Worm (Caenorhabditis elegans) whole organism, L1 larva: ENCODE results near the gene Y57G11B.6.
A peak's percentile ranks its signal among the peaks of the same experiment; 100 is the strongest.

Source experiments
- C04F5.9 ChIP-seq: sonication (generic microtip); optimal IDR thresholded peaks from 2 replicates; lab custom pipeline; 2016; ENCODE audit warnings: missing genetic modification characterization, missing compliant biosample characterization
- C16A3.4 ChIP-seq: fragments of 150-350 bp; optimal IDR thresholded peaks from 2 replicates; lab custom pipeline; 2014; ENCODE audit warnings: missing biosample characterization, missing genetic modification characterization
- F16B12.6 ChIP-seq: fragments of 150-350 bp; optimal IDR thresholded peaks from 2 replicates; lab custom pipeline; 2014; ENCODE audit warnings: missing biosample characterization, missing genetic modification characterization
- ama-1 ChIP-seq: fragments of 150-350 bp; optimal IDR thresholded peaks from 2 replicates; lab custom pipeline; 2014
- blmp-1 ChIP-seq: fragments of 150-350 bp; optimal IDR thresholded peaks from 2 replicates; lab custom pipeline; 2014; ENCODE audit warnings: missing biosample characterization, missing genetic modification characterization
- ceh-88 ChIP-seq: fragments of 200-800 bp; sonication (Bioruptor generic); IDR thresholded peaks from 2 replicates; pipeline ENCODE4 v1.3.6; 2022; ENCODE audit warnings: missing genetic modification characterization, missing compliant biosample characterization
- ceh-90 ChIP-seq: sonication (generic microtip); optimal IDR thresholded peaks from 2 replicates; lab custom pipeline; 2016; ENCODE audit warnings: missing genetic modification characterization, missing compliant biosample characterization
- dpl-1 ChIP-seq, 3 experiments: fragments of 150-350 bp in 2 of 3; sonication (generic microtip) in 1 of 3; optimal IDR thresholded peaks; 2 replicates each; lab custom pipeline; 2014 to 2017; ENCODE audit warnings: missing biosample characterization in 3 of 3, missing genetic modification characterization in 3 of 3, missing genetic modification reagents in 3 of 3
- egl-27 ChIP-seq, 2 experiments: fragments of 150-350 bp in 1 of 2; sonication (generic microtip); optimal IDR thresholded peaks; 3 replicates each; lab custom pipeline; 2017 to 2018; ENCODE audit warnings: missing biosample characterization in 2 of 2, missing genetic modification characterization in 2 of 2, missing genetic modification reagents in 2 of 2
- elt-2 ChIP-seq: sonication (generic microtip); optimal IDR thresholded peaks from 2 replicates; lab custom pipeline; 2016; ENCODE audit warnings: missing genetic modification characterization, mild to moderate bottlenecking, inconsistent platforms, missing compliant biosample characterization, missing genetic modification reagents
- ets-5 ChIP-seq: fragments of 200-800 bp; sonication (Bioruptor generic); IDR thresholded peaks from 2 replicates; pipeline ENCODE4 v1.3.6; 2022; ENCODE audit warnings: missing genetic modification characterization, missing compliant biosample characterization
- fkh-10 ChIP-seq: sonication (generic microtip); optimal IDR thresholded peaks from 2 replicates; lab custom pipeline; 2017; ENCODE audit warnings: missing biosample characterization, missing genetic modification reagents, missing genetic modification characterization
- fkh-8 ChIP-seq: sonication (generic microtip); optimal IDR thresholded peaks from 2 replicates; lab custom pipeline; 2016; ENCODE audit warnings: mild to moderate bottlenecking, missing genetic modification characterization, missing compliant biosample characterization
- fos-1 ChIP-seq: fragments of 150-350 bp; optimal IDR thresholded peaks from 2 replicates; lab custom pipeline; 2014; ENCODE audit warnings: missing biosample characterization, missing genetic modification characterization
- hlh-4 ChIP-seq: sonication (generic microtip); optimal IDR thresholded peaks from 2 replicates; lab custom pipeline; 2016; ENCODE audit warnings: mild to moderate bottlenecking, missing genetic modification characterization, missing compliant biosample characterization
- isw-1 ChIP-seq: fragments of 200-800 bp; sonication (Bioruptor generic); IDR thresholded peaks from 2 replicates; pipeline ENCODE4 v1.3.6; 2022; ENCODE audit warnings: missing genetic modification characterization, missing compliant biosample characterization
- mab-9 ChIP-seq: fragments of 200-800 bp; sonication (Bioruptor generic); IDR thresholded peaks from 2 replicates; pipeline ENCODE4 v1.3.6; 2022; ENCODE audit warnings: missing genetic modification reagents, missing genetic modification characterization, missing compliant biosample characterization
- mdl-1 ChIP-seq, 2 experiments: fragments of 150-350 bp; optimal IDR thresholded peaks; 2 replicates each; lab custom pipeline; 2014 to 2017; ENCODE audit warnings: missing biosample characterization in 2 of 2, missing genetic modification characterization in 2 of 2, inconsistent platforms in 1 of 2
- mef-2 ChIP-seq: fragments of 150-350 bp; optimal IDR thresholded peaks from 2 replicates; lab custom pipeline; 2014; ENCODE audit warnings: missing biosample characterization, missing genetic modification characterization
- mep-1 ChIP-seq: fragments of 150-350 bp; optimal IDR thresholded peaks from 2 replicates; lab custom pipeline; 2014; ENCODE audit warnings: missing biosample characterization, missing genetic modification characterization
- nhr-11 ChIP-seq: fragments of 150-350 bp; optimal IDR thresholded peaks from 2 replicates; lab custom pipeline; 2014; ENCODE audit warnings: missing biosample characterization, missing genetic modification characterization
- nhr-12 ChIP-seq: sonication (generic microtip); optimal IDR thresholded peaks from 2 replicates; lab custom pipeline; 2017; ENCODE audit warnings: missing biosample characterization, missing genetic modification characterization
- nhr-20 ChIP-seq: sonication (generic microtip); optimal IDR thresholded peaks from 2 replicates; lab custom pipeline; 2016; ENCODE audit warnings: mild to moderate bottlenecking, missing genetic modification characterization, missing compliant biosample characterization
- nhr-28 ChIP-seq: fragments of 150-350 bp; optimal IDR thresholded peaks from 2 replicates; lab custom pipeline; 2014; ENCODE audit warnings: missing biosample characterization, missing genetic modification characterization
- nhr-71 ChIP-seq: sonication (generic microtip); optimal IDR thresholded peaks from 2 replicates; lab custom pipeline; 2016; ENCODE audit warnings: mild to moderate bottlenecking, missing genetic modification characterization, moderate library complexity, missing compliant biosample characterization
- nhr-85 ChIP-seq: sonication (generic microtip); peaks from one replicate; lab custom pipeline; 2016; ENCODE audit warnings: missing genetic modification characterization, inconsistent platforms, missing compliant biosample characterization
- pag-3 ChIP-seq: sonication (generic microtip); optimal IDR thresholded peaks from 2 replicates; lab custom pipeline; 2017; ENCODE audit warnings: missing genetic modification characterization, mild to moderate bottlenecking, missing compliant biosample characterization, antibody characterized with exemption, borderline replicate concordance; ENCODE audit not compliant: insufficient read depth
- pqm-1 ChIP-seq: sonication (generic microtip); optimal IDR thresholded peaks from 3 replicates; lab custom pipeline; 2017; ENCODE audit warnings: missing biosample characterization, missing genetic modification characterization
- snpc-4 ChIP-seq: fragments of 150-350 bp; optimal IDR thresholded peaks from 2 replicates; lab custom pipeline; 2014; ENCODE audit warnings: missing biosample characterization, missing genetic modification characterization
- sptf-1 ChIP-seq: fragments of 150-350 bp; optimal IDR thresholded peaks from 2 replicates; lab custom pipeline; 2014; ENCODE audit warnings: missing biosample characterization, missing genetic modification characterization
- sup-37 ChIP-seq: fragments of 200-800 bp; sonication (Bioruptor generic); optimal IDR thresholded peaks from 2 replicates; lab custom pipeline; 2018; ENCODE audit warnings: mild to moderate bottlenecking, missing genetic modification characterization, missing compliant biosample characterization
- tlp-1 ChIP-seq: fragments of 150-350 bp; optimal IDR thresholded peaks from 2 replicates; lab custom pipeline; 2014; ENCODE audit warnings: missing biosample characterization, missing genetic modification characterization
- unc-62 ChIP-seq: fragments of 150-350 bp; optimal IDR thresholded peaks from 2 replicates; lab custom pipeline; 2014; ENCODE audit warnings: missing biosample characterization, missing genetic modification reagents, missing genetic modification characterization
- zag-1 ChIP-seq: fragments of 150-350 bp; optimal IDR thresholded peaks from 2 replicates; lab custom pipeline; 2014; ENCODE audit warnings: missing biosample characterization, missing genetic modification characterization
- zip-4 ChIP-seq: fragments of 200-800 bp; sonication (Bioruptor generic); optimal IDR thresholded peaks from 2 replicates; lab custom pipeline; 2018; ENCODE audit warnings: mild to moderate bottlenecking, missing genetic modification characterization, moderate library complexity, missing compliant biosample characterization

Gene Y57G11B.6

ce11 chrIV:14573068-14573467 is 18.4 kb upstream of the Y57G11B.6 start:
- no peak for TF ChIP-seq ets-5
- TF ChIP-seq mep-1: no peak
- no peak for TF ChIP-seq zag-1 (tag; lab: Kevin White, UChicago)
- no peak for TF ChIP-seq sup-37 (GFP tag; lab: Kevin White, UChicago)
- no peak for TF ChIP-seq nhr-28 (tag; lab: Kevin White, UChicago)
- TF ChIP-seq dpl-1 (GFP tag; optimal IDR thresholded peaks at IDR 0.05; lab: Kevin White, UChicago): no peak
- no peak for TF ChIP-seq fkh-8 (tag; lab: Kevin White, UChicago)
- TF ChIP-seq C04F5.9 (tag; lab: Kevin White, UChicago): no peak
- no peak for TF ChIP-seq unc-62
- TF ChIP-seq isw-1 (GFP tag; lab: Robert Waterston, UW): no peak
- TF ChIP-seq tlp-1 (tag; lab: Kevin White, UChicago): no peak
- no peak for TF ChIP-seq egl-27 (tag; optimal IDR thresholded peaks at IDR 0.05; lab: Kevin White, UChicago)
- TF ChIP-seq ceh-88 (GFP tag; lab: Robert Waterston, UW): no peak
- no peak for TF ChIP-seq mdl-1 (tag; optimal IDR thresholded peaks at IDR 0.05; lab: Kevin White, UChicago)
- no peak for TF ChIP-seq C16A3.4

ce11 chrIV:14572607-14573006 is 17.9 kb upstream of the Y57G11B.6 start, which contains the start of gene glb-34:
glb-34 (minus strand) TSS chrIV:14572707.
- TF ChIP-seq dpl-1 (GFP tag; optimal IDR thresholded peaks at IDR 0.05; lab: Kevin White, UChicago) (no peak), nhr-28 (tag; lab: Kevin White, UChicago) (no peak)
- TF ChIP-seq, all 84 proteins: peak for 0

ce11 chrIV:14571626-14572025 is 16.9 kb upstream of the Y57G11B.6 start:
- no peak for TF ChIP-seq ceh-90
- TF ChIP-seq fkh-10 (GFP tag; lab: Kevin White, UChicago): no peak
- TF ChIP-seq fos-1 (tag; lab: Kevin White, UChicago): no peak
- TF ChIP-seq unc-62: no peak
- no peak for TF ChIP-seq ets-5
- TF ChIP-seq nhr-71 (tag; lab: Kevin White, UChicago): no peak
- TF ChIP-seq blmp-1: no peak
- TF ChIP-seq tlp-1 (tag; lab: Kevin White, UChicago): no peak
- no peak for TF ChIP-seq pag-3 (tag; lab: Kevin White, UChicago)
- TF ChIP-seq ama-1 (lab: Kevin White, UChicago): no peak
- no peak for TF ChIP-seq zip-4
- no peak for TF ChIP-seq hlh-4 (tag; lab: Kevin White, UChicago)
- TF ChIP-seq, all 84 proteins: peak for 0

ce11 chrIV:14565062-14565461 is 10.4 kb upstream of the Y57G11B.6 start, which contains the start of gene Y57G11B.2:
Y57G11B.2 (plus strand) TSS chrIV:14565362.
- TF ChIP-seq nhr-85 (peak; percentile 9), isw-1 (GFP tag; lab: Robert Waterston, UW) (no peak), sptf-1 (no peak)

- TF ChIP-seq F16B12.6 (tag; lab: Kevin White, UChicago) (no peak), nhr-85 (peak; percentile 20), nhr-20 (no peak), sup-37 (GFP tag; lab: Kevin White, UChicago) (no peak), pqm-1 (tag; lab: Kevin White, UChicago) (no peak), pag-3 (tag; lab: Kevin White, UChicago) (no peak), mab-9 (GFP tag; lab: Robert Waterston, UW) (no peak), snpc-4 (tag; lab: Kevin White, UChicago) (peak; percentile 43), nhr-12 (no peak), mef-2 (tag; lab: Kevin White, UChicago) (no peak), sptf-1 (no peak), nhr-11 (tag; lab: Kevin White, UChicago) (no peak), elt-2 (tag; lab: Kevin White, UChicago) (peak; percentile 32)
These were observed 8.1 kb upstream of the Y57G11B.6 start for ce11 chrIV:14562649-14563268.
